Worm (Caenorhabditis elegans) whole organism, L1 larva: ENCODE measurements around the gene fbxb-16.

ENCODE experiments used
- ceh-8 ChIP-seq: fragments of 200-800 bp; sonication (Bioruptor generic); optimal IDR thresholded peaks from 2 replicates; lab custom pipeline; 2018; ENCODE audit warnings: mild to moderate bottlenecking, missing genetic modification characterization, moderate library complexity, missing compliant biosample characterization
- dpl-1 ChIP-seq, 3 experiments: fragments of 150-350 bp in 2 of 3; sonication (generic microtip) in 1 of 3; optimal IDR thresholded peaks; 2 replicates each; lab custom pipeline; 2014 to 2017; ENCODE audit warnings: missing biosample characterization in 3 of 3, missing genetic modification characterization in 3 of 3, missing genetic modification reagents in 3 of 3
- egl-13 ChIP-seq: sonication (generic microtip); optimal IDR thresholded peaks from 2 replicates; lab custom pipeline; 2016; ENCODE audit warnings: missing genotype, missing genetic modification reagents, missing genetic modification characterization, missing compliant biosample characterization
- fkh-10 ChIP-seq: sonication (generic microtip); optimal IDR thresholded peaks from 2 replicates; lab custom pipeline; 2017; ENCODE audit warnings: missing biosample characterization, missing genetic modification reagents, missing genetic modification characterization
- snpc-4 ChIP-seq: fragments of 150-350 bp; optimal IDR thresholded peaks from 2 replicates; lab custom pipeline; 2014; ENCODE audit warnings: missing biosample characterization, missing genetic modification characterization
- tbx-2 ChIP-seq: sonication (generic microtip); optimal IDR thresholded peaks from 2 replicates; lab custom pipeline; 2016; ENCODE audit warnings: missing genetic modification characterization, missing compliant biosample characterization
- unc-62 ChIP-seq: fragments of 150-350 bp; optimal IDR thresholded peaks from 2 replicates; lab custom pipeline; 2014; ENCODE audit warnings: missing biosample characterization, missing genetic modification reagents, missing genetic modification characterization
- zag-1 ChIP-seq: fragments of 150-350 bp; optimal IDR thresholded peaks from 2 replicates; lab custom pipeline; 2014; ENCODE audit warnings: missing biosample characterization, missing genetic modification characterization

ce11 chrII:1648768-1649167 lies 2.9 kb downstream of the fbxb-16 start, which contains the start of gene fbxb-21:
- no peak for TF ChIP-seq unc-62
- TF ChIP-seq egl-13: no peak
- TF ChIP-seq dpl-1 (GFP tag; optimal IDR thresholded peaks at IDR 0.05; lab: Kevin White, UChicago): no peak
- no peak for TF ChIP-seq tbx-2 (tag; lab: Kevin White, UChicago)
- no peak for TF ChIP-seq zag-1 (tag; lab: Kevin White, UChicago)
- no peak for TF ChIP-seq fkh-10 (GFP tag; lab: Kevin White, UChicago)
- TF ChIP-seq ceh-8 (GFP tag; lab: Kevin White, UChicago): no peak
- TF ChIP-seq snpc-4: no peak
